Worm (Caenorhabditis elegans): ENCODE data around the gene F14F9.2.

- no peak for TF ChIP-seq nhr-11 (tag; optimal IDR thresholded peaks at IDR 0.05)
- no peak for TF ChIP-seq fos-1 (tag; optimal IDR thresholded peaks at IDR 0.05)
- no peak for TF ChIP-seq unc-62 (GFP tag; optimal IDR thresholded peaks at IDR 0.05)
- no peak for TF ChIP-seq dmd-4 (tag; optimal IDR thresholded peaks at IDR 0.05)
- TF ChIP-seq elt-3 (tag; optimal IDR thresholded peaks at IDR 0.05): no peak
- no peak for TF ChIP-seq ama-1 (optimal IDR thresholded peaks at IDR 0.05)
- TF ChIP-seq Y55F3AM.14 (GFP tag; optimal IDR thresholded peaks at IDR 0.05): no peak
Observed at ce11 chrV:5157660-5158059, 13.0 kb downstream of the F14F9.2 start, which contains the start of gene srx-39.
